Fruit fly (Drosophila melanogaster) whole organism, embryonic: ENCODE results near the gene Nlg2.

Source experiments
- CG1024 ChIP-seq: fragments of 200-800 bp; sonication (Bioruptor generic); IDR thresholded peaks from 2 replicates; pipeline ENCODE4 v1.3.6; 2022; ENCODE audit warnings: missing biosample characterization, missing genetic modification characterization
- CG10321 ChIP-seq: fragments of 200-800 bp; sonication (Bioruptor generic); IDR thresholded peaks from 2 replicates; pipeline ENCODE4 v1.3.6; 2022; ENCODE audit warnings: missing biosample characterization, missing genetic modification characterization
- CG11695 ChIP-seq: fragments of 200-800 bp; sonication (Bioruptor generic); IDR thresholded peaks from 3 replicates; pipeline ENCODE4 v1.3.6; 2022; ENCODE audit warnings: missing biosample characterization, missing genetic modification characterization
- CG14667 ChIP-seq: fragments of 200-800 bp; sonication (Bioruptor generic); IDR thresholded peaks from 2 replicates; pipeline ENCODE4 v1.3.6; 2022; ENCODE audit warnings: missing biosample characterization, missing genetic modification characterization
- CG14965 ChIP-seq: fragments of 200-800 bp; sonication (Bioruptor generic); optimal IDR thresholded peaks from 2 replicates; lab custom pipeline; 2016; ENCODE audit warnings: missing biosample characterization, missing genetic modification characterization, borderline replicate concordance
- CG1603 ChIP-seq: fragments of 200-800 bp; sonication (Bioruptor generic); optimal IDR thresholded peaks from 2 replicates; lab custom pipeline; 2019; ENCODE audit warnings: missing biosample characterization, mild to moderate bottlenecking, missing genetic modification characterization, moderate library complexity
- CG16779 ChIP-seq: fragments of 200-800 bp; sonication (Bioruptor generic); IDR thresholded peaks from 2 replicates; pipeline ENCODE4 v1.3.6; 2022; ENCODE audit warnings: missing biosample characterization, missing genetic modification characterization
- CG16813 ChIP-seq: fragments of 200-800 bp; sonication (Bioruptor generic); IDR thresholded peaks from 3 replicates; pipeline ENCODE4 v1.3.6; 2022; ENCODE audit warnings: missing biosample characterization, missing genetic modification characterization; ENCODE audit not compliant: partially characterized antibody
- CG17359 ChIP-seq: fragments of 200-800 bp; sonication (Bioruptor generic); optimal IDR thresholded peaks from 3 replicates; lab custom pipeline; 2018; ENCODE audit warnings: missing biosample characterization, mild to moderate bottlenecking, missing genetic modification characterization, moderate library complexity
- CG17361 ChIP-seq: fragments of 200-800 bp; sonication (Bioruptor generic); IDR thresholded peaks from 3 replicates; pipeline ENCODE4 v1.3.6; 2022; ENCODE audit warnings: missing biosample characterization, missing genetic modification characterization
- CG2712 ChIP-seq: fragments of 200-800 bp; optimal IDR thresholded peaks from 3 replicates; lab custom pipeline; 2019; ENCODE audit warnings: missing biosample characterization, mild to moderate bottlenecking, missing genetic modification characterization, moderate library complexity
- CG30020 ChIP-seq: fragments of 200-800 bp; optimal IDR thresholded peaks from 2 replicates; lab custom pipeline; 2019; ENCODE audit warnings: missing biosample characterization, mild to moderate bottlenecking, missing genetic modification characterization, moderate library complexity
- CG31365 ChIP-seq: fragments of 200-800 bp; sonication (Bioruptor generic); optimal IDR thresholded peaks from 2 replicates; lab custom pipeline; 2018; ENCODE audit warnings: missing biosample characterization, mild to moderate bottlenecking, missing genetic modification characterization
- CG3281 ChIP-seq: fragments of 200-800 bp; sonication (Bioruptor generic); optimal IDR thresholded peaks from 3 replicates; lab custom pipeline; 2017; ENCODE audit warnings: missing biosample characterization, mild to moderate bottlenecking, missing genetic modification characterization
- CG3407 ChIP-seq: fragments of 200-800 bp; sonication (Bioruptor generic); optimal IDR thresholded peaks from 2 replicates; lab custom pipeline; 2018; ENCODE audit warnings: missing biosample characterization, mild to moderate bottlenecking, missing genetic modification characterization
- CG5953 ChIP-seq: fragments of 200-800 bp; sonication (Bioruptor generic); IDR thresholded peaks from 2 replicates; pipeline ENCODE4 v1.3.6; 2022; ENCODE audit warnings: missing biosample characterization, missing genetic modification characterization
- CG7372 ChIP-seq: fragments of 200-800 bp; sonication (Bioruptor generic); IDR thresholded peaks from 2 replicates; pipeline ENCODE4 v1.3.6; 2022; ENCODE audit warnings: missing biosample characterization, missing genetic modification characterization
- CG7745 ChIP-seq: fragments of 200-800 bp; sonication (Bioruptor generic); optimal IDR thresholded peaks from 2 replicates; lab custom pipeline; 2018; ENCODE audit warnings: missing biosample characterization, mild to moderate bottlenecking, missing genetic modification characterization, moderate library complexity
- CG7928 ChIP-seq: fragments of 200-800 bp; sonication (Bioruptor generic); optimal IDR thresholded peaks from 2 replicates; lab custom pipeline; 2017; ENCODE audit warnings: missing biosample characterization, mild to moderate bottlenecking, missing genetic modification characterization
- CG7963 ChIP-seq: fragments of 200-800 bp; sonication (Bioruptor generic); IDR thresholded peaks from 3 replicates; pipeline ENCODE4 v1.3.6; 2022; ENCODE audit warnings: missing biosample characterization, missing genetic modification characterization; ENCODE audit not compliant: partially characterized antibody
- CG8089 ChIP-seq: fragments of 200-800 bp; sonication (Bioruptor generic); optimal IDR thresholded peaks from 3 replicates; lab custom pipeline; 2016; ENCODE audit warnings: missing biosample characterization, missing genetic modification characterization
- CG9797 ChIP-seq: fragments of 200-800 bp; sonication (Bioruptor generic); optimal IDR thresholded peaks from 3 replicates; lab custom pipeline; 2018; ENCODE audit warnings: missing biosample characterization, mild to moderate bottlenecking, missing genetic modification characterization
- CHES-1-like ChIP-seq: fragments of 200-800 bp; sonication (Bioruptor generic); optimal IDR thresholded peaks from 2 replicates; lab custom pipeline; 2016; ENCODE audit warnings: missing biosample characterization, missing genetic modification characterization
- Eip74EF ChIP-seq, 2 experiments: fragments of 200-800 bp in 1 of 2; fragments of >200 bp in 1 of 2; sonication (Bioruptor generic) in 1 of 2; optimal IDR thresholded peaks; 2 replicates each; lab custom pipeline; 2017 to 2019; ENCODE audit warnings: missing biosample characterization in 2 of 2, missing genetic modification characterization in 2 of 2, mild to moderate bottlenecking in 1 of 2, moderate library complexity in 1 of 2
- Fer1 ChIP-seq: fragments of 200-800 bp; sonication (Bioruptor generic); optimal IDR thresholded peaks from 2 replicates; lab custom pipeline; 2017; ENCODE audit warnings: missing biosample characterization, mild to moderate bottlenecking, missing genetic modification characterization
- Gug ChIP-seq: fragments of 200-800 bp; sonication (Bioruptor generic); IDR thresholded peaks from 4 replicates; pipeline ENCODE4 v1.3.6; 2022; ENCODE audit warnings: missing biosample characterization, missing genetic modification characterization
- Jarid2 ChIP-seq: fragments of 200-800 bp; sonication (Bioruptor generic); optimal IDR thresholded peaks from 3 replicates; lab custom pipeline; 2017; ENCODE audit warnings: mild to moderate bottlenecking, missing biosample characterization, missing genetic modification reagents, missing genetic modification characterization
- Sox100B ChIP-seq: fragments of 200-800 bp; sonication (Bioruptor generic); optimal IDR thresholded peaks from 3 replicates; lab custom pipeline; 2018; ENCODE audit warnings: missing biosample characterization, mild to moderate bottlenecking, missing genetic modification characterization
- Sry-β ChIP-seq: fragments of 200-800 bp; sonication (Bioruptor generic); optimal IDR thresholded peaks from 2 replicates; lab custom pipeline; 2018; ENCODE audit warnings: missing biosample characterization, mild to moderate bottlenecking, missing genetic modification characterization, moderate library complexity
- Stat92E ChIP-seq, 3 experiments: fragments of >200 bp in 2 of 3; fragments of 200-800 bp in 1 of 3; sonication (Bioruptor generic) in 1 of 3; optimal IDR thresholded peaks; 2 replicates each; lab custom pipeline; 2017 to 2019; ENCODE audit warnings: missing biosample characterization in 3 of 3, missing genetic modification characterization in 3 of 3, mild to moderate bottlenecking in 1 of 3, moderate library complexity in 1 of 3
- ab ChIP-seq: fragments of 200-800 bp; sonication (Bioruptor generic); optimal IDR thresholded peaks from 2 replicates; lab custom pipeline; 2016; ENCODE audit warnings: missing biosample characterization, missing genetic modification characterization
- abd-A ChIP-seq: fragments of 200-800 bp; sonication (Bioruptor generic); optimal IDR thresholded peaks from 3 replicates; lab custom pipeline; 2019; ENCODE audit warnings: missing biosample characterization, mild to moderate bottlenecking, missing genetic modification characterization, moderate library complexity
- az2 ChIP-seq: fragments of 200-800 bp; sonication (Bioruptor generic); optimal IDR thresholded peaks from 3 replicates; lab custom pipeline; 2016; ENCODE audit warnings: missing biosample characterization, missing genetic modification characterization
- bowl ChIP-seq: fragments of 200-800 bp; sonication (Bioruptor generic); IDR thresholded peaks from 2 replicates; pipeline ENCODE4 v1.3.6; 2022; ENCODE audit warnings: missing biosample characterization, missing genetic modification characterization
- bsh ChIP-seq, 2 experiments: fragments of 200-800 bp; sonication (Bioruptor generic); optimal IDR thresholded peaks; 2 replicates each; lab custom pipeline; 2017 to 2018; ENCODE audit warnings: mild to moderate bottlenecking in 2 of 2, missing biosample characterization in 2 of 2, missing genetic modification characterization in 2 of 2, moderate library complexity in 1 of 2
- fd3F ChIP-seq: fragments of 200-800 bp; sonication (Bioruptor generic); optimal IDR thresholded peaks from 2 replicates; lab custom pipeline; 2018; ENCODE audit warnings: missing biosample characterization, mild to moderate bottlenecking, missing genetic modification characterization, moderate library complexity
- hth ChIP-seq: fragments of >200 bp; optimal IDR thresholded peaks from 2 replicates; lab custom pipeline; 2017; ENCODE audit warnings: inconsistent platforms
- jigr1 ChIP-seq: fragments of 200-800 bp; sonication (Bioruptor generic); IDR thresholded peaks from 3 replicates; pipeline ENCODE4 v1.3.6; 2022; ENCODE audit warnings: missing biosample characterization, missing genetic modification characterization
- jumu ChIP-seq: fragments of 200-800 bp; sonication (Bioruptor generic); optimal IDR thresholded peaks from 3 replicates; lab custom pipeline; 2016; ENCODE audit warnings: missing biosample characterization, missing genetic modification characterization
- lilli ChIP-seq: fragments of 200-800 bp; sonication (Bioruptor generic); optimal IDR thresholded peaks from 3 replicates; lab custom pipeline; 2016; ENCODE audit warnings: missing biosample characterization, missing genetic modification characterization
- lmd ChIP-seq: fragments of 200-800 bp; sonication (Bioruptor generic); IDR thresholded peaks from 2 replicates; pipeline ENCODE4 v1.3.6; 2022; ENCODE audit warnings: missing biosample characterization, missing genetic modification characterization
- nau ChIP-seq: fragments of 200-800 bp; sonication (Bioruptor generic); optimal IDR thresholded peaks from 3 replicates; lab custom pipeline; 2017; ENCODE audit warnings: missing biosample characterization, mild to moderate bottlenecking, missing genetic modification characterization, missing genetic modification reagents
- odd ChIP-seq: fragments of 200-800 bp; sonication (Bioruptor generic); optimal IDR thresholded peaks from 2 replicates; lab custom pipeline; 2017; ENCODE audit warnings: missing biosample characterization, mild to moderate bottlenecking, missing genetic modification characterization
- phol ChIP-seq: fragments of 200-800 bp; sonication (Bioruptor generic); optimal IDR thresholded peaks from 3 replicates; lab custom pipeline; 2018; ENCODE audit warnings: missing biosample characterization, mild to moderate bottlenecking, missing genetic modification characterization, moderate library complexity
- pros ChIP-seq: fragments of 200-800 bp; sonication (Bioruptor generic); optimal IDR thresholded peaks from 3 replicates; lab custom pipeline; 2019; ENCODE audit warnings: missing biosample characterization, mild to moderate bottlenecking, missing genetic modification characterization, moderate library complexity
- sima ChIP-seq: fragments of 200-800 bp; sonication (Bioruptor generic); optimal IDR thresholded peaks from 2 replicates; lab custom pipeline; 2016; ENCODE audit warnings: missing biosample characterization, missing genetic modification characterization
- stwl ChIP-seq: fragments of 200-800 bp; sonication (Bioruptor generic); optimal IDR thresholded peaks from 3 replicates; lab custom pipeline; 2018; ENCODE audit warnings: missing biosample characterization, mild to moderate bottlenecking, missing genetic modification characterization, moderate library complexity
- tgo ChIP-seq: fragments of 200-800 bp; sonication (Bioruptor generic); IDR thresholded peaks from 3 replicates; pipeline ENCODE4 v1.3.6; 2022; ENCODE audit warnings: missing biosample characterization, missing genetic modification characterization
- tin ChIP-seq: fragments of 200-800 bp; sonication (Bioruptor generic); optimal IDR thresholded peaks from 3 replicates; lab custom pipeline; 2016; ENCODE audit warnings: missing biosample characterization, missing genetic modification characterization

Gene Nlg2

DNA sequence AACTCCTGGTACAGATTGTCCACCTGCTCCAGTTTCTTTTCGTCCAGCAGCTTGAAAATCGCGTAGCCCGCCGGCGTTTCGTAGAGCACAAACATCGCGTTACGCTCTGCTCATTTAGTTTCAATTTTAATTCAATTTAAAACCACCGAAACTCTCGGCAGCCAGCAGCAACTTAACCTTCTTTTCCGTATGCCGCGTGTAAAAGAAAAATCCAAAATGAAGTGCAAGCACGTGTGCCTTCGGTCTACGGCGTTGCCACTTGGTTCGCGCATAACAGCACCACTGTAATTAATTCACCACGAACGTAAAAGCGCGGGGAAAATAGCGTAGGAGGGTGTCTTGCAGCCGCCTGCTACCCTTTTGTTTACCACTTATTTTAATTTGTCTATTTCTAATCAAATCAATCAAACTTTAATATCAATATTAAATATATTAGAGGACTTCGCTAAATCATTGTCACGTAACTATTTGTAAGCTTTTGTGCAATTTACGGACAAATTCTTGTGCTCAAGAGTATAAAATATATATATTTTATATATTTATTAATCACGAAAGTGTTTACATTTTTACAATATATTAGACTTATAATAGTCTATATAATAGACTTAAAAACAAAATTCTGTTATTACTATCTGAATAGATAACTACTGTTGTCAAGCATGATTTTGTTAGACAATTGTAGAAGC lies 44.0 kb downstream of the Nlg2 start, which contains the start of gene nop5 (continued):
- peak; percentile 46 for TF ChIP-seq CG17359 (tag; lab: Kevin White, UChicago)
- no peak for TF ChIP-seq stwl
- peak; percentile 37; the same call in 1 of the 2 replicates for TF ChIP-seq lmd (GFP tag; lab: Robert Waterston, UW)
- no peak for TF ChIP-seq jigr1 (GFP tag; lab: Robert Waterston, UW)
- TF ChIP-seq CG1024 = no peak
- peak; percentile 49 for TF ChIP-seq CG1603
- no peak for TF ChIP-seq ab (GFP tag; lab: Kevin White, UChicago)
- TF ChIP-seq Sox100B = no peak
- no peak for TF ChIP-seq Gug (GFP tag; lab: Robert Waterston, UW)
- TF ChIP-seq Eip74EF (GFP tag; optimal IDR thresholded peaks at IDR 0.05; lab: Kevin White, UChicago) = peak in 1 of 2 experiments; percentile 67
- no peak for TF ChIP-seq CG7963 (GFP tag; lab: Robert Waterston, UW)
- TF ChIP-seq hth = no peak
- TF ChIP-seq CG14667 = no peak
- no peak for TF ChIP-seq CG9797 (GFP tag; lab: Kevin White, UChicago)
- TF ChIP-seq fd3F (GFP tag; lab: Kevin White, UChicago) = peak; percentile 63
- TF ChIP-seq CG3407 (GFP tag; lab: Kevin White, UChicago) = no peak
- no peak for TF ChIP-seq CG31365 (tag; lab: Kevin White, UChicago)
- no peak for TF ChIP-seq abd-A
- TF ChIP-seq CG16813 (GFP tag; lab: Robert Waterston, UW) = no peak
- TF ChIP-seq Fer1 (GFP tag; lab: Kevin White, UChicago) = peak; percentile 78
- TF ChIP-seq CG16779 (GFP tag; lab: Robert Waterston, UW) = no peak
- TF ChIP-seq CG14965 = no peak
- peak in 1 of 3 experiments; percentile 74 for TF ChIP-seq Stat92E (GFP tag; optimal IDR thresholded peaks at IDR 0.05; lab: Kevin White, UChicago)
- TF ChIP-seq bowl (GFP tag; lab: Robert Waterston, UW) = no peak
- TF ChIP-seq Jarid2 (GFP tag; lab: Kevin White, UChicago) = no peak
- no peak for TF ChIP-seq CG8089 (GFP tag; lab: Kevin White, UChicago)
- no peak for TF ChIP-seq CG5953 (GFP tag; lab: Robert Waterston, UW)
- peak; percentile 69 for TF ChIP-seq phol
- TF ChIP-seq tin (GFP tag; lab: Kevin White, UChicago) = peak; percentile 35
- TF ChIP-seq CG3281 (GFP tag; lab: Kevin White, UChicago) = peak; percentile 84
- peak; percentile 50 for TF ChIP-seq CG30020
- no peak for TF ChIP-seq CG7928 (GFP tag; lab: Kevin White, UChicago)
- no peak for TF ChIP-seq sima (GFP tag; lab: Kevin White, UChicago)
- TF ChIP-seq odd = no peak
- peak; percentile 28 for TF ChIP-seq Sry-β
- no peak for TF ChIP-seq jumu
- TF ChIP-seq CG2712 = peak; percentile 83
- TF ChIP-seq CG10321 (GFP tag; lab: Robert Waterston, UW) = no peak
- TF ChIP-seq pros (GFP tag; lab: Kevin White, UChicago) = peak; percentile 37
- TF ChIP-seq CG17361 = peak; percentile 92
- no peak for TF ChIP-seq nau (GFP tag; lab: Kevin White, UChicago)
- no peak; the same call in 2 of the 3 replicates for TF ChIP-seq CG11695 (GFP tag; lab: Robert Waterston, UW)
- TF ChIP-seq az2 (GFP tag; lab: Kevin White, UChicago) = peak; percentile 44
- TF ChIP-seq bsh (GFP tag; optimal IDR thresholded peaks at IDR 0.05; lab: Kevin White, UChicago) = peak in 1 of 2 experiments; percentile 54
- no peak for TF ChIP-seq CHES-1-like
- TF ChIP-seq tgo (GFP tag; lab: Robert Waterston, UW) = no peak; the same call in 2 of the 3 replicates
- no peak for TF ChIP-seq CG7372 (GFP tag; lab: Robert Waterston, UW)
- peak; percentile 26 for TF ChIP-seq CG7745 (tag; lab: Kevin White, UChicago)
- no peak for TF ChIP-seq lilli
